Worm (Caenorhabditis elegans) whole organism, L1 larva: ENCODE results near the gene Y51A2A.6.

Experiments used
- ceh-8 ChIP-seq: fragments of 200-800 bp; sonication (Bioruptor generic); optimal IDR thresholded peaks from 2 replicates; lab custom pipeline; 2018; ENCODE audit warnings: mild to moderate bottlenecking, missing genetic modification characterization, moderate library complexity, missing compliant biosample characterization
- elt-3 ChIP-seq, 6 experiments: fragments of 150-350 bp in 1 of 6; sonication (generic microtip); optimal IDR thresholded peaks; 2 replicates each; lab custom pipeline; 2017 to 2018; ENCODE audit warnings: missing biosample characterization in 6 of 6, missing genetic modification characterization in 6 of 6, inconsistent platforms in 1 of 6
- fkh-8 ChIP-seq: sonication (generic microtip); optimal IDR thresholded peaks from 2 replicates; lab custom pipeline; 2016; ENCODE audit warnings: mild to moderate bottlenecking, missing genetic modification characterization, missing compliant biosample characterization
- fos-1 ChIP-seq: fragments of 150-350 bp; optimal IDR thresholded peaks from 2 replicates; lab custom pipeline; 2014; ENCODE audit warnings: missing biosample characterization, missing genetic modification characterization
- lin-13 ChIP-seq: fragments of 150-350 bp; optimal IDR thresholded peaks from 2 replicates; lab custom pipeline; 2014; ENCODE audit warnings: missing biosample characterization, missing genetic modification reagents, missing genetic modification characterization
- sup-37 ChIP-seq: fragments of 200-800 bp; sonication (Bioruptor generic); optimal IDR thresholded peaks from 2 replicates; lab custom pipeline; 2018; ENCODE audit warnings: mild to moderate bottlenecking, missing genetic modification characterization, missing compliant biosample characterization
- unc-130 ChIP-seq: fragments of 150-350 bp; optimal IDR thresholded peaks from 2 replicates; lab custom pipeline; 2017; ENCODE audit warnings: missing biosample characterization, missing genetic modification characterization, inconsistent platforms
- unc-86 ChIP-seq: sonication (generic microtip); optimal IDR thresholded peaks from 2 replicates; lab custom pipeline; 2016; ENCODE audit warnings: missing genetic modification characterization, missing compliant biosample characterization
- ztf-11 ChIP-seq, 2 experiments: sonication (generic microtip); optimal IDR thresholded peaks; 2 replicates each; lab custom pipeline; 2016 to 2017; ENCODE audit warnings: missing genetic modification characterization in 2 of 2, missing biosample characterization in 1 of 2, missing compliant biosample characterization in 1 of 2

ce11 chrV:18324525-18324924 lies 22.0 kb downstream of the Y51A2A.6 start:
- TF ChIP-seq unc-86 (tag; lab: Kevin White, UChicago) (no peak), fos-1 (tag; lab: Kevin White, UChicago) (no peak), elt-3 (tag; optimal IDR thresholded peaks at IDR 0.05; lab: Kevin White, UChicago) (no peak), ztf-11 (tag; optimal IDR thresholded peaks at IDR 0.05; lab: Kevin White, UChicago) (no peak), lin-13 (GFP tag; lab: Kevin White, UChicago) (no peak), fkh-8 (tag; lab: Kevin White, UChicago) (no peak), unc-130 (no peak), sup-37 (GFP tag; lab: Kevin White, UChicago) (no peak), ceh-8 (GFP tag; lab: Kevin White, UChicago) (no peak)
